Worm (Caenorhabditis elegans): Measurements from ENCODE around the gene C29F5.8.

ce11 chrII:6334745-6335260 is 28.6 kb downstream of the C29F5.8 start:
- TF ChIP-seq ceh-36 (tag; optimal IDR thresholded peaks at IDR 0.05) (no peak), hnd-1 (tag; optimal IDR thresholded peaks at IDR 0.05) (no peak), pes-1 (GFP tag; IDR thresholded peaks at IDR 0.05) (no peak), ama-1 (optimal IDR thresholded peaks at IDR 0.05) (no peak), sea-1 (GFP tag; conservative IDR thresholded peaks at IDR 0.05) (no peak), tra-4 (tag; optimal IDR thresholded peaks at IDR 0.05) (no peak), ceh-13 (GFP tag; optimal IDR thresholded peaks at IDR 0.05) (no peak), tbx-37 (GFP tag; conservative IDR thresholded peaks at IDR 0.05) (no peak), aly-1 (tag; optimal IDR thresholded peaks at IDR 0.05) (no peak), hmg-4 (GFP tag; optimal IDR thresholded peaks at IDR 0.05) (no peak)

Data from whole organism, early embryonic.